Worm (Caenorhabditis elegans): Measurements from ENCODE around the gene F55B11.6.

- no peak for TF ChIP-seq nhr-237 (tag; optimal IDR thresholded peaks at IDR 0.05)
- no peak for TF ChIP-seq blmp-1 (tag; optimal IDR thresholded peaks at IDR 0.05)
- TF ChIP-seq elt-3 (tag; optimal IDR thresholded peaks at IDR 0.05) = no peak
- TF ChIP-seq unc-39 (tag; optimal IDR thresholded peaks at IDR 0.05) = no peak
- TF ChIP-seq mab-5 (tag; optimal IDR thresholded peaks at IDR 0.05) = no peak
- no peak for TF ChIP-seq unc-62 (GFP tag; optimal IDR thresholded peaks at IDR 0.05)
- no peak for TF ChIP-seq mep-1 (tag; optimal IDR thresholded peaks at IDR 0.05)
- TF ChIP-seq sem-2 (GFP tag; optimal IDR thresholded peaks at IDR 0.05) = no peak
- TF ChIP-seq pha-4 (tag; optimal IDR thresholded peaks at IDR 0.05) = no peak
- no peak for TF ChIP-seq snpc-4 (tag; optimal IDR thresholded peaks at IDR 0.05)
- TF ChIP-seq elt-1 (tag; optimal IDR thresholded peaks at IDR 0.05; ENCODE audit: borderline replicate concordance, insufficient read depth) = no peak
Measured at ce11 chrIV:14387766-14388553, 29.1 kb downstream of the F55B11.6 start.

All from whole organism, mixed stage, embryonic.